Worm (Caenorhabditis elegans) whole organism, young adult: Measurements from ENCODE around the gene pap-2.

Experiments used
- B0019.2 ChIP-seq: fragments of 200-800 bp; sonication (Bioruptor generic); conservative IDR thresholded peaks from 2 replicates; pipeline ENCODE4 v1.3.6; 2022; ENCODE audit warnings: missing genetic modification reagents, missing genetic modification characterization, missing compliant biosample characterization
- F37B4.10 ChIP-seq: fragments of 200-800 bp; sonication (Bioruptor generic); IDR thresholded peaks from 2 replicates; pipeline ENCODE4 v1.3.6; 2022; ENCODE audit warnings: missing genetic modification characterization, missing compliant biosample characterization
- F57A8.1 ChIP-seq: fragments of 200-800 bp; sonication (Bioruptor generic); optimal IDR thresholded peaks from 2 replicates; lab custom pipeline; 2018; ENCODE audit warnings: mild to moderate bottlenecking, missing genetic modification characterization, moderate library complexity, missing compliant biosample characterization
- F57C9.4 ChIP-seq: sonication (generic microtip); optimal IDR thresholded peaks from 2 replicates; lab custom pipeline; 2017; ENCODE audit warnings: mild to moderate bottlenecking, missing genetic modification characterization, missing compliant biosample characterization
- K12H6.12 ChIP-seq: fragments of 200-800 bp; sonication (Bioruptor generic); optimal IDR thresholded peaks from 2 replicates; lab custom pipeline; 2018; ENCODE audit warnings: mild to moderate bottlenecking, missing genetic modification characterization, missing compliant biosample characterization
- T26A5.8 ChIP-seq: sonication (generic microtip); optimal IDR thresholded peaks from 2 replicates; lab custom pipeline; 2016; ENCODE audit warnings: missing genetic modification characterization, missing compliant biosample characterization
- Y53F4B.3 ChIP-seq: fragments of 200-800 bp; sonication (Bioruptor generic); IDR thresholded peaks from 2 replicates; pipeline ENCODE4 v1.3.6; 2022; ENCODE audit warnings: missing genetic modification reagents, missing genetic modification characterization, missing compliant biosample characterization
- ZK185.1 ChIP-seq: sonication (generic microtip); optimal IDR thresholded peaks from 2 replicates; lab custom pipeline; 2016; ENCODE audit warnings: mild to moderate bottlenecking, missing genetic modification characterization, missing compliant biosample characterization; ENCODE audit not compliant: poor library complexity, severe bottlenecking
- ama-1 ChIP-seq, 3 experiments: fragments of 150-350 bp in 1 of 3; sonication (generic microtip) in 2 of 3; optimal IDR thresholded peaks; 2 replicates each; lab custom pipeline; 2014 to 2018; ENCODE audit warnings: missing biosample characterization in 2 of 3, missing genetic modification characterization in 2 of 3, missing genetic modification reagents in 2 of 3
- aptf-3 ChIP-seq: fragments of 200-800 bp; sonication (Bioruptor generic); IDR thresholded peaks from 2 replicates; pipeline ENCODE4 v1.3.6; 2022; ENCODE audit warnings: missing genetic modification characterization, missing compliant biosample characterization
- atf-7 ChIP-seq: sonication (generic microtip); optimal IDR thresholded peaks from 2 replicates; lab custom pipeline; 2017; ENCODE audit warnings: mild to moderate bottlenecking, missing genetic modification characterization, missing compliant biosample characterization
- cebp-2 ChIP-seq: fragments of 200-800 bp; sonication (Bioruptor generic); IDR thresholded peaks from 2 replicates; pipeline ENCODE4 v1.3.6; 2022; ENCODE audit warnings: missing genetic modification characterization, missing compliant biosample characterization
- ceh-27 ChIP-seq: fragments of 200-800 bp; sonication (Bioruptor generic); optimal IDR thresholded peaks from 2 replicates; lab custom pipeline; 2018; ENCODE audit warnings: mild to moderate bottlenecking, missing genetic modification characterization, moderate library complexity, missing compliant biosample characterization
- efl-1 ChIP-seq: fragments of 150-350 bp; optimal IDR thresholded peaks from 2 replicates; lab custom pipeline; 2014; ENCODE audit warnings: missing biosample characterization, missing genetic modification reagents, missing genetic modification characterization
- ekl-4 ChIP-seq: fragments of 200-800 bp; sonication (Bioruptor generic); IDR thresholded peaks from 2 replicates; pipeline ENCODE4 v1.3.6; 2022; ENCODE audit warnings: missing genetic modification reagents, missing genetic modification characterization, missing compliant biosample characterization
- him-1 ChIP-seq: sonication (generic microtip); optimal IDR thresholded peaks from 2 replicates; lab custom pipeline; 2016; ENCODE audit warnings: missing genotype, missing genetic modification reagents, missing genetic modification characterization, missing compliant biosample characterization
- hmg-20 ChIP-seq: fragments of 200-800 bp; sonication (Bioruptor generic); IDR thresholded peaks from 2 replicates; pipeline ENCODE4 v1.3.6; 2022; ENCODE audit warnings: missing genetic modification reagents, missing genetic modification characterization, missing compliant biosample characterization
- hrde-1 ChIP-seq: sonication (generic microtip); optimal IDR thresholded peaks from 2 replicates; lab custom pipeline; 2016; ENCODE audit warnings: missing genetic modification characterization, mild to moderate bottlenecking, missing compliant biosample characterization, moderate library complexity, missing genotype, missing genetic modification reagents, borderline replicate concordance
- let-607 ChIP-seq, 2 experiments: fragments of 200-800 bp in 1 of 2; sonication (Bioruptor generic) in 1 of 2; sonication (generic microtip) in 1 of 2; optimal IDR thresholded peaks; 2 replicates each; lab custom pipeline; 2016 to 2018; ENCODE audit warnings: mild to moderate bottlenecking in 2 of 2, missing compliant biosample characterization in 2 of 2, missing genetic modification characterization in 2 of 2, moderate library complexity in 2 of 2, missing genotype in 1 of 2
- lsl-1 ChIP-seq: fragments of 200-800 bp; sonication (Bioruptor generic); optimal IDR thresholded peaks from 2 replicates; lab custom pipeline; 2018; ENCODE audit warnings: mild to moderate bottlenecking, missing genetic modification characterization, moderate library complexity, missing compliant biosample characterization
- madf-10 ChIP-seq: sonication (generic microtip); optimal IDR thresholded peaks from 2 replicates; lab custom pipeline; 2016; ENCODE audit warnings: mild to moderate bottlenecking, missing genetic modification characterization, missing compliant biosample characterization
- mcd-1 ChIP-seq: fragments of 200-800 bp; sonication (Bioruptor generic); IDR thresholded peaks from 2 replicates; pipeline ENCODE4 v1.3.6; 2022; ENCODE audit warnings: missing genetic modification reagents, missing genetic modification characterization, missing compliant biosample characterization
- nhr-80 ChIP-seq: sonication (generic microtip); optimal IDR thresholded peaks from 2 replicates; lab custom pipeline; 2016; ENCODE audit warnings: missing genetic modification characterization, missing compliant biosample characterization
- pha-4 ChIP-seq: fragments of 150-350 bp; sonication (generic microtip); optimal IDR thresholded peaks from 2 replicates; lab custom pipeline; 2014; ENCODE audit warnings: missing biosample characterization, missing genetic modification reagents, missing genetic modification characterization
- rec-8 ChIP-seq, 2 experiments: sonication (generic microtip); optimal IDR thresholded peaks; 2 replicates each; lab custom pipeline; 2016; ENCODE audit warnings: mild to moderate bottlenecking in 2 of 2, missing genetic modification characterization in 2 of 2, missing genetic modification reagents in 2 of 2, missing genotype in 2 of 2, missing biosample characterization in 1 of 2, missing compliant biosample characterization in 1 of 2, moderate library complexity in 1 of 2
- rpc-1 ChIP-seq, 2 experiments: fragments of 150-350 bp in 1 of 2; sonication (generic microtip) in 1 of 2; optimal IDR thresholded peaks; 2 replicates each; lab custom pipeline; 2014 to 2018; ENCODE audit warnings: missing biosample characterization in 1 of 2, missing genetic modification characterization in 1 of 2, missing genetic modification reagents in 1 of 2, missing genotype in 1 of 2
- sdz-38 ChIP-seq: sonication (generic microtip); optimal IDR thresholded peaks from 2 replicates; lab custom pipeline; 2016; ENCODE audit warnings: missing genotype, missing genetic modification characterization, missing compliant biosample characterization
- snpc-1.1 ChIP-seq: sonication (generic microtip); optimal IDR thresholded peaks from 2 replicates; lab custom pipeline; 2017; ENCODE audit warnings: missing genetic modification characterization, mild to moderate bottlenecking, missing compliant biosample characterization, antibody characterized with exemption, moderate library complexity, missing genotype, missing genetic modification reagents; ENCODE audit not compliant: insufficient read depth
- sptf-2 ChIP-seq: fragments of 200-800 bp; sonication (Bioruptor generic); optimal IDR thresholded peaks from 2 replicates; lab custom pipeline; 2018; ENCODE audit warnings: mild to moderate bottlenecking, missing genetic modification characterization, missing compliant biosample characterization
- tlf-1 ChIP-seq: fragments of 200-800 bp; sonication (Bioruptor generic); optimal IDR thresholded peaks from 2 replicates; lab custom pipeline; 2018; ENCODE audit warnings: mild to moderate bottlenecking, missing genetic modification characterization, missing compliant biosample characterization
- unc-130 ChIP-seq: sonication (generic microtip); optimal IDR thresholded peaks from 2 replicates; lab custom pipeline; 2016; ENCODE audit warnings: missing genetic modification reagents, missing genetic modification characterization, missing compliant biosample characterization
- zfh-2 ChIP-seq: fragments of 200-800 bp; sonication (Bioruptor generic); conservative IDR thresholded peaks from 2 replicates; pipeline ENCODE4 v1.3.6; 2022; ENCODE audit warnings: missing genetic modification reagents, missing genetic modification characterization, missing compliant biosample characterization
- zim-3 ChIP-seq: sonication (generic microtip); optimal IDR thresholded peaks from 2 replicates; lab custom pipeline; 2017; ENCODE audit warnings: mild to moderate bottlenecking, missing genetic modification characterization, moderate library complexity, missing compliant biosample characterization
- ztf-26 ChIP-seq: sonication (generic microtip); optimal IDR thresholded peaks from 2 replicates; lab custom pipeline; 2017; ENCODE audit warnings: missing genetic modification characterization, missing compliant biosample characterization
- ztf-28 ChIP-seq: fragments of 200-800 bp; sonication (Bioruptor generic); IDR thresholded peaks from 2 replicates; pipeline ENCODE4 v1.3.6; 2022; ENCODE audit warnings: missing genetic modification reagents, missing genetic modification characterization, missing compliant biosample characterization

The pap-2 gene

ce11 chrII:9591071-9591470 is 18.1 kb downstream of the pap-2 start, which contains the start of the genes E02H1.1 and tag-124 (continued):
- TF ChIP-seq hmg-20 (GFP tag; lab: Robert Waterston, UW) (no peak), ama-1 (optimal IDR thresholded peaks at IDR 0.05; lab: Kevin White, UChicago) (no peak), ama-1 (GFP tag; optimal IDR thresholded peaks at IDR 0.05; lab: Kevin White, UChicago) (no peak), tlf-1 (GFP tag; lab: Kevin White, UChicago) (no peak), ZK185.1 (tag; lab: Kevin White, UChicago) (peak; percentile 93), F57C9.4 (tag; lab: Kevin White, UChicago) (no peak), rpc-1 (optimal IDR thresholded peaks at IDR 0.05; lab: Kevin White, UChicago) (no peak), rpc-1 (tag; optimal IDR thresholded peaks at IDR 0.05; lab: Kevin White, UChicago) (no peak), unc-130 (GFP tag; lab: Kevin White, UChicago) (peak; percentile 82), efl-1 (GFP tag; lab: Kevin White, UChicago) (no peak), F57A8.1 (GFP tag; lab: Kevin White, UChicago) (no peak), T26A5.8 (tag; lab: Kevin White, UChicago) (no peak), snpc-1.1 (tag; lab: Kevin White, UChicago) (no peak), atf-7 (tag; lab: Kevin White, UChicago) (no peak), lsl-1 (peak; percentile 27), cebp-2 (GFP tag; lab: Robert Waterston, UW) (no peak), mcd-1 (GFP tag; lab: Robert Waterston, UW) (peak; percentile 63; the same call in 1 of the 2 replicates), ceh-27 (GFP tag; lab: Kevin White, UChicago) (peak; percentile 69), aptf-3 (no peak), madf-10 (tag; lab: Kevin White, UChicago) (peak; percentile 32), hrde-1 (no peak), let-607 (tag; optimal IDR thresholded peaks at IDR 0.05; lab: Kevin White, UChicago) (peak in 1 of 2 experiments; percentile 62), zim-3 (tag; lab: Kevin White, UChicago) (no peak)

DNA sequence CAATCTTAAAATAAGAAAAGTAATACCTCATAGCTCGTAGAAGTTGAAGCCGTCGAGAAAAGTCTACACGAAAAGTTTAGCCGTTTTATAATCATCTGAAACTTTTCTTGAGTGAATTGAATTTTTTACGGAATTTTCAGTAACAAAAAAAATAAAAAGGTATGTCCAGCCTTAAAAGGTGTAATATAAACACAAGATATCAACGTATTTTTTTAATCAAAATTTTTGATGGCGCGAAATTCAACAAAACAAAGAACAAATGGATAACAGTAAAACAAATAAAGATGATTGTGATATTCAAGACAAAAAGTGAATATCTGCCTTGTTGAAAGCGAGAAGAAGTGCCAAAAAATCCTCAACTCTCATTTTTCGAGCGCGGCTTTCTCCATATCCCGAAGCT is 19.5 kb downstream of the pap-2 start, which contains the start of gene eral-1:
Gene eral-1, minus strand, starts transcription at position 101 of the 400 bp plus-strand sequence.
- TF ChIP-seq him-1 (no peak), T26A5.8 (tag; lab: Kevin White, UChicago) (no peak), Y53F4B.3 (GFP tag; lab: Robert Waterston, UW) (no peak), ekl-4 (GFP tag; lab: Robert Waterston, UW) (no peak), zfh-2 (no peak), sptf-2 (GFP tag; lab: Kevin White, UChicago) (no peak), ztf-28 (GFP tag; lab: Robert Waterston, UW) (no peak), snpc-1.1 (tag; lab: Kevin White, UChicago) (no peak), sdz-38 (tag; lab: Kevin White, UChicago) (no peak), F37B4.10 (GFP tag; lab: Robert Waterston, UW) (no peak), rec-8 (tag; optimal IDR thresholded peaks at IDR 0.05; lab: Kevin White, UChicago) (no peak), ztf-26 (tag; lab: Kevin White, UChicago) (no peak), K12H6.12 (no peak), pha-4 (tag; lab: Kevin White, UChicago) (no peak), ama-1 (optimal IDR thresholded peaks at IDR 0.05; lab: Kevin White, UChicago) (no peak), ama-1 (GFP tag; optimal IDR thresholded peaks at IDR 0.05; lab: Kevin White, UChicago) (no peak)

ce11 chrII:9586734-9587209 is 22.4 kb downstream of the pap-2 start, which contains the start of gene ugt-58:
Gene ugt-58, minus strand, starts transcription at chrII:9586784.
- TF ChIP-seq nhr-80 (peak; percentile 5), B0019.2 (no peak)
- TF ChIP-seq, all 124 proteins: peak for 1
